Fruit fly (Drosophila melanogaster) whole organism, prepupa: Measurements from ENCODE around the gene Vps16A.
A peak's percentile ranks its signal among the peaks of the same experiment; 100 is the strongest.

ENCODE experiments used
- Blimp-1 ChIP-seq: fragments of 200-800 bp; sonication (Bioruptor generic); optimal IDR thresholded peaks from 3 replicates; lab custom pipeline; 2017; ENCODE audit warnings: missing biosample characterization, missing genetic modification characterization, mild to moderate bottlenecking, moderate library complexity, missing genetic modification reagents
- CG8119 ChIP-seq: fragments of 200-800 bp; sonication (Bioruptor generic); IDR thresholded peaks from 3 replicates; pipeline ENCODE4 v1.3.6; 2022; ENCODE audit warnings: missing biosample characterization, missing genetic modification characterization
- Sox102F ChIP-seq: fragments of 200-800 bp; sonication (Bioruptor generic); optimal IDR thresholded peaks from 2 replicates; lab custom pipeline; 2016; ENCODE audit warnings: missing biosample characterization, mild to moderate bottlenecking, missing genetic modification characterization
- fd85E ChIP-seq: fragments of 200-800 bp; sonication (Bioruptor generic); optimal IDR thresholded peaks from 3 replicates; lab custom pipeline; 2016; ENCODE audit warnings: missing biosample characterization, missing genetic modification characterization
- fkh ChIP-seq: fragments of 200-800 bp; sonication (Bioruptor generic); optimal IDR thresholded peaks from 3 replicates; lab custom pipeline; 2017; ENCODE audit warnings: missing biosample characterization, mild to moderate bottlenecking, missing genetic modification characterization, moderate library complexity
- salr ChIP-seq, 2 experiments: fragments of 200-800 bp; sonication (Bioruptor generic); optimal IDR thresholded peaks; 3 replicates each; lab custom pipeline; 2016 to 2018; ENCODE audit warnings: missing biosample characterization in 2 of 2, missing genetic modification characterization in 2 of 2, mild to moderate bottlenecking in 1 of 2

DNA sequence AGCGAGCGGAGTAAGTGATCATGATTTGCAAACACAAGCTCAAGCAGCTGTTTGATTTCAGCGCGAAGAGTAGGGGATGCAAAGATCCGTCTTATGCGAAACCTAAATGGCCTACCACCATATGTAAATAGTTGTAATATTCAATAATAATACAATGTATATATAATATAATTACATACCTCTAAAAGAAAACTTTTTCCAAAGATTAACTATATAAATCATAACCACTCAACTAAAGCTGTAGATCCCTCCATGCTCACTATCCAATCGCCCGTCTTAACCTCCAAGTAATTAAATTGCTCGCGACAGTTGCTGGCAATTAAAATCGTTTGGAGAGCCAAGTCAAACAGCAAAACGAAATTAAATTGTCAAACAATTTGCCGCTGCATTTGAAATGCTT lies 39.5 kb upstream of the Vps16A start:
- TF ChIP-seq salr (GFP tag; optimal IDR thresholded peaks at IDR 0.05; lab: Kevin White, UChicago) (peak; percentile 52 to 54), fkh (GFP tag; lab: Kevin White, UChicago) (peak; percentile 31), fd85E (no peak), CG8119 (GFP tag; lab: Robert Waterston, UW) (peak; percentile 95), Sox102F (GFP tag; lab: Kevin White, UChicago) (peak; percentile 73), Blimp-1 (GFP tag; lab: Kevin White, UChicago) (peak; percentile 40)
